Fruit fly (Drosophila melanogaster) whole organism, pupa: ENCODE results near the gene CG32237.

Experiments used
- CG10348 ChIP-seq: fragments of 200-800 bp; sonication (Bioruptor generic); IDR thresholded peaks from 2 replicates; pipeline ENCODE4 v1.3.6; 2022; ENCODE audit warnings: missing biosample characterization, missing genetic modification characterization
- CG15710 ChIP-seq: fragments of 200-800 bp; sonication (Bioruptor generic); optimal IDR thresholded peaks from 2 replicates; lab custom pipeline; 2018; ENCODE audit warnings: missing biosample characterization, mild to moderate bottlenecking, missing genetic modification characterization, moderate library complexity
- CG17806 ChIP-seq: fragments of 200-800 bp; sonication (Bioruptor generic); optimal IDR thresholded peaks from 2 replicates; lab custom pipeline; 2018; ENCODE audit warnings: missing biosample characterization, mild to moderate bottlenecking, missing genetic modification characterization, moderate library complexity
- CG8159 ChIP-seq: fragments of 200-800 bp; sonication (Bioruptor generic); optimal IDR thresholded peaks from 3 replicates; lab custom pipeline; 2018; ENCODE audit warnings: missing biosample characterization, mild to moderate bottlenecking, missing genetic modification characterization, moderate library complexity
- CG9948 ChIP-seq: fragments of 200-800 bp; sonication (Bioruptor generic); optimal IDR thresholded peaks from 2 replicates; lab custom pipeline; 2018; ENCODE audit warnings: missing biosample characterization, mild to moderate bottlenecking, missing genetic modification characterization, moderate library complexity
- D1 ChIP-seq: fragments of 200-800 bp; sonication (Bioruptor generic); optimal IDR thresholded peaks from 2 replicates; lab custom pipeline; 2018; ENCODE audit warnings: missing biosample characterization, mild to moderate bottlenecking, missing genetic modification characterization, moderate library complexity
- Ets98B ChIP-seq: fragments of 200-800 bp; sonication (Bioruptor generic); IDR thresholded peaks from 2 replicates; pipeline ENCODE4 v1.3.6; 2022; ENCODE audit warnings: missing biosample characterization, missing genetic modification characterization
- Pif1A ChIP-seq: fragments of 200-800 bp; sonication (Bioruptor generic); optimal IDR thresholded peaks from 3 replicates; lab custom pipeline; 2016; ENCODE audit warnings: missing biosample characterization, missing genetic modification characterization
- Snoo ChIP-seq: fragments of 200-800 bp; sonication (Bioruptor generic); optimal IDR thresholded peaks from 3 replicates; lab custom pipeline; 2017; ENCODE audit warnings: missing biosample characterization, mild to moderate bottlenecking, missing genetic modification characterization, inconsistent platforms
- fd96Ca ChIP-seq: fragments of 200-800 bp; sonication (Bioruptor generic); IDR thresholded peaks from 3 replicates; pipeline ENCODE4 v1.3.6; 2022; ENCODE audit warnings: missing biosample characterization, missing genetic modification characterization
- gl ChIP-seq: fragments of 200-800 bp; sonication (Bioruptor generic); optimal IDR thresholded peaks from 2 replicates; lab custom pipeline; 2018; ENCODE audit warnings: missing biosample characterization, mild to moderate bottlenecking, missing genetic modification characterization
- rn ChIP-seq: fragments of 200-800 bp; sonication (Bioruptor generic); IDR thresholded peaks from 2 replicates; pipeline ENCODE4 v1.3.6; 2022; ENCODE audit warnings: missing biosample characterization, missing genetic modification characterization

- TF ChIP-seq Snoo (no peak), gl (tag; lab: Kevin White, UChicago) (no peak), CG8159 (no peak), Pif1A (no peak), CG17806 (tag; lab: Kevin White, UChicago) (no peak), CG10348 (GFP tag; lab: Robert Waterston, UW) (no peak), CG15710 (tag; lab: Kevin White, UChicago) (no peak), fd96Ca (GFP tag; lab: Robert Waterston, UW) (no peak), D1 (tag; lab: Kevin White, UChicago) (no peak), CG9948 (tag; lab: Kevin White, UChicago) (no peak), Ets98B (GFP tag; lab: Robert Waterston, UW) (no peak), rn (GFP tag; lab: Robert Waterston, UW) (no peak)
Measured at dm6 chr3L:4896564-4896963, 44.3 kb upstream of the CG32237 start, which contains the start of gene CG13705.
